Fruit fly (Drosophila melanogaster) whole organism, embryonic: ENCODE measurements around the gene comm.

Experiments
- Antp ChIP-seq: fragments of 200-800 bp; sonication (Bioruptor generic); optimal IDR thresholded peaks from 3 replicates; lab custom pipeline; 2016; ENCODE audit warnings: missing biosample characterization, missing genetic modification characterization
- Atf-2 ChIP-seq: fragments of 200-800 bp; sonication (Bioruptor generic); optimal IDR thresholded peaks from 2 replicates; lab custom pipeline; 2016; ENCODE audit warnings: missing biosample characterization, missing genetic modification characterization
- BEAF-32 ChIP-seq: fragments of 200-800 bp; sonication (Bioruptor generic); optimal IDR thresholded peaks from 3 replicates; lab custom pipeline; 2017; ENCODE audit warnings: missing biosample characterization, missing genetic modification characterization, mild to moderate bottlenecking, moderate library complexity, missing genetic modification reagents
- Blimp-1 ChIP-seq: fragments of 200-800 bp; sonication (Bioruptor generic); optimal IDR thresholded peaks from 3 replicates; lab custom pipeline; 2018; ENCODE audit warnings: missing biosample characterization, missing genetic modification characterization, mild to moderate bottlenecking, moderate library complexity, missing genetic modification reagents
- CG10267 ChIP-seq: fragments of 200-800 bp; sonication (Bioruptor generic); optimal IDR thresholded peaks from 2 replicates; lab custom pipeline; 2018; ENCODE audit warnings: missing biosample characterization, mild to moderate bottlenecking, missing genetic modification characterization, moderate library complexity
- CG10654 ChIP-seq: fragments of 200-800 bp; sonication (Bioruptor generic); optimal IDR thresholded peaks from 2 replicates; lab custom pipeline; 2016; ENCODE audit warnings: missing biosample characterization, missing genetic modification characterization
- CG11456 ChIP-seq: fragments of 200-800 bp; sonication (Bioruptor generic); IDR thresholded peaks from 3 replicates; pipeline ENCODE4 v1.3.6; 2022; ENCODE audit warnings: missing biosample characterization, missing genetic modification characterization
- CG12769 ChIP-seq: fragments of 200-800 bp; sonication (Bioruptor generic); optimal IDR thresholded peaks from 2 replicates; lab custom pipeline; 2019; ENCODE audit warnings: missing biosample characterization, mild to moderate bottlenecking, missing genetic modification characterization, moderate library complexity
- CG13123 ChIP-seq: fragments of 200-800 bp; sonication (Bioruptor generic); optimal IDR thresholded peaks from 2 replicates; lab custom pipeline; 2016; ENCODE audit warnings: missing biosample characterization, missing genetic modification characterization
- CG14710 ChIP-seq: fragments of 200-800 bp; sonication (Bioruptor generic); optimal IDR thresholded peaks from 3 replicates; lab custom pipeline; 2019; ENCODE audit warnings: missing biosample characterization, mild to moderate bottlenecking, missing genetic modification characterization, moderate library complexity
- CG14860 ChIP-seq: fragments of 200-800 bp; sonication (Bioruptor generic); IDR thresholded peaks from 3 replicates; pipeline ENCODE4 v1.3.6; 2022; ENCODE audit warnings: missing biosample characterization, missing genetic modification characterization; ENCODE audit not compliant: partially characterized antibody
- CG15269 ChIP-seq: fragments of 200-800 bp; sonication (Bioruptor generic); optimal IDR thresholded peaks from 2 replicates; lab custom pipeline; 2018; ENCODE audit warnings: missing biosample characterization, mild to moderate bottlenecking, missing genetic modification characterization, moderate library complexity
- CG15601 ChIP-seq: fragments of 200-800 bp; sonication (Bioruptor generic); optimal IDR thresholded peaks from 3 replicates; lab custom pipeline; 2019; ENCODE audit warnings: missing biosample characterization, mild to moderate bottlenecking, missing genetic modification characterization, moderate library complexity
- CG15696 ChIP-seq: fragments of 200-800 bp; sonication (Bioruptor generic); optimal IDR thresholded peaks from 2 replicates; lab custom pipeline; 2019; ENCODE audit warnings: missing biosample characterization, mild to moderate bottlenecking, missing genetic modification characterization, moderate library complexity
- CG1603 ChIP-seq: fragments of 200-800 bp; sonication (Bioruptor generic); optimal IDR thresholded peaks from 2 replicates; lab custom pipeline; 2019; ENCODE audit warnings: missing biosample characterization, mild to moderate bottlenecking, missing genetic modification characterization, moderate library complexity
- CG16815 ChIP-seq: fragments of 200-800 bp; sonication (Bioruptor generic); optimal IDR thresholded peaks from 3 replicates; lab custom pipeline; 2017; ENCODE audit warnings: missing biosample characterization, mild to moderate bottlenecking, missing genetic modification characterization
- CG17568 ChIP-seq: fragments of 200-800 bp; sonication (Bioruptor generic); optimal IDR thresholded peaks from 2 replicates; lab custom pipeline; 2018; ENCODE audit warnings: missing biosample characterization, mild to moderate bottlenecking, missing genetic modification characterization, moderate library complexity
- CG30403 ChIP-seq: fragments of 200-800 bp; sonication (Bioruptor generic); optimal IDR thresholded peaks from 3 replicates; lab custom pipeline; 2016; ENCODE audit warnings: missing biosample characterization, missing genetic modification characterization
- CG3726 ChIP-seq: fragments of 200-800 bp; sonication (Bioruptor generic); IDR thresholded peaks from 3 replicates; pipeline ENCODE4, ENCODE4 v1.3.6; 2022; ENCODE audit warnings: missing biosample characterization, missing genetic modification characterization
- CG4282 ChIP-seq: fragments of 200-800 bp; sonication (Bioruptor generic); optimal IDR thresholded peaks from 2 replicates; lab custom pipeline; 2016; ENCODE audit warnings: missing biosample characterization, missing genetic modification characterization
- CG5180 ChIP-seq: fragments of 200-800 bp; sonication (Bioruptor generic); optimal IDR thresholded peaks from 3 replicates; lab custom pipeline; 2017; ENCODE audit warnings: missing biosample characterization, missing genetic modification characterization, mild to moderate bottlenecking, moderate library complexity, missing genetic modification reagents
- CG6854 ChIP-seq: fragments of 200-800 bp; sonication (Bioruptor generic); optimal IDR thresholded peaks from 3 replicates; lab custom pipeline; 2017; ENCODE audit warnings: missing biosample characterization, mild to moderate bottlenecking, missing genetic modification characterization
- CG8765 ChIP-seq: fragments of 200-800 bp; sonication (Bioruptor generic); IDR thresholded peaks from 2 replicates; pipeline ENCODE4 v1.3.6; 2022; ENCODE audit warnings: missing biosample characterization, missing genetic modification characterization
- CkIIα-i1 ChIP-seq: fragments of 200-800 bp; sonication (Bioruptor generic); IDR thresholded peaks from 2 replicates; pipeline ENCODE4 v1.3.6; 2022; ENCODE audit warnings: missing biosample characterization, missing genetic modification characterization
- D19A ChIP-seq: fragments of 200-800 bp; optimal IDR thresholded peaks from 3 replicates; lab custom pipeline; 2019; ENCODE audit warnings: missing biosample characterization, mild to moderate bottlenecking, missing genetic modification characterization, moderate library complexity
- Drgx ChIP-seq: fragments of 200-800 bp; sonication (Bioruptor generic); IDR thresholded peaks from 2 replicates; pipeline ENCODE4 v1.3.6; 2022; ENCODE audit warnings: missing biosample characterization, missing genetic modification characterization
- HLHmδ ChIP-seq: fragments of 200-800 bp; sonication (Bioruptor generic); optimal IDR thresholded peaks from 2 replicates; lab custom pipeline; 2018; ENCODE audit warnings: missing biosample characterization, mild to moderate bottlenecking, missing genetic modification characterization, moderate library complexity
- Mad ChIP-seq: fragments of 200-800 bp; sonication (Bioruptor generic); optimal IDR thresholded peaks from 2 replicates; lab custom pipeline; 2016; ENCODE audit warnings: missing biosample characterization, missing genetic modification characterization
- Neu2 ChIP-seq: fragments of 200-800 bp; sonication (Bioruptor generic); optimal IDR thresholded peaks from 3 replicates; lab custom pipeline; 2016; ENCODE audit warnings: missing biosample characterization, missing genetic modification characterization, borderline replicate concordance
- PHDP ChIP-seq: fragments of 200-800 bp; sonication (Bioruptor generic); optimal IDR thresholded peaks from 3 replicates; lab custom pipeline; 2018; ENCODE audit warnings: missing biosample characterization, mild to moderate bottlenecking, missing genetic modification characterization, moderate library complexity
- Pdp1 ChIP-seq, 2 experiments: fragments of 200-800 bp; sonication (Bioruptor generic); optimal IDR thresholded peaks; 3 replicates each; lab custom pipeline; 2016; ENCODE audit warnings: missing biosample characterization in 2 of 2, missing genetic modification characterization in 2 of 2, mild to moderate bottlenecking in 1 of 2, moderate library complexity in 1 of 2
- Stat92E ChIP-seq, 3 experiments: fragments of >200 bp in 2 of 3; fragments of 200-800 bp in 1 of 3; sonication (Bioruptor generic) in 1 of 3; optimal IDR thresholded peaks; 2 replicates each; lab custom pipeline; 2017 to 2019; ENCODE audit warnings: missing biosample characterization in 3 of 3, missing genetic modification characterization in 3 of 3, mild to moderate bottlenecking in 1 of 3, moderate library complexity in 1 of 3
- Xbp1 ChIP-seq: fragments of 200-800 bp; sonication (Bioruptor generic); optimal IDR thresholded peaks from 3 replicates; lab custom pipeline; 2016; ENCODE audit warnings: missing biosample characterization, mild to moderate bottlenecking, missing genetic modification characterization
- crol ChIP-seq: fragments of 200-800 bp; sonication (Bioruptor generic); IDR thresholded peaks from 2 replicates; pipeline ENCODE4 v1.3.6; 2022; ENCODE audit warnings: missing biosample characterization, missing genetic modification characterization
- dmrt11E ChIP-seq: fragments of 200-800 bp; sonication (Bioruptor generic); optimal IDR thresholded peaks from 3 replicates; lab custom pipeline; 2018; ENCODE audit warnings: missing biosample characterization, mild to moderate bottlenecking, missing genetic modification characterization, moderate library complexity
- eyg ChIP-seq: fragments of 200-800 bp; sonication (Bioruptor generic); optimal IDR thresholded peaks from 3 replicates; lab custom pipeline; 2016; ENCODE audit warnings: missing biosample characterization, missing genetic modification characterization
- fd96Cb ChIP-seq: fragments of 200-800 bp; sonication (Bioruptor generic); optimal IDR thresholded peaks from 2 replicates; lab custom pipeline; 2018; ENCODE audit warnings: missing biosample characterization, mild to moderate bottlenecking, missing genetic modification characterization, moderate library complexity
- gem ChIP-seq: fragments of 200-800 bp; sonication (Bioruptor generic); optimal IDR thresholded peaks from 2 replicates; lab custom pipeline; 2019; ENCODE audit warnings: missing biosample characterization, mild to moderate bottlenecking, missing genetic modification characterization, moderate library complexity
- kni ChIP-seq: fragments of 200-800 bp; sonication (Bioruptor generic); optimal IDR thresholded peaks from 3 replicates; lab custom pipeline; 2017; ENCODE audit warnings: mild to moderate bottlenecking, missing biosample characterization, missing genetic modification reagents, missing genetic modification characterization
- pum ChIP-seq: fragments of 200-800 bp; sonication (Bioruptor generic); optimal IDR thresholded peaks from 2 replicates; lab custom pipeline; 2016; ENCODE audit warnings: missing biosample characterization, missing genetic modification characterization
- row ChIP-seq: fragments of 200-800 bp; sonication (Bioruptor generic); IDR thresholded peaks from 3 replicates; pipeline ENCODE4 v1.3.6; 2022; ENCODE audit warnings: missing biosample characterization, missing genetic modification characterization
- sens ChIP-seq: fragments of 200-800 bp; sonication (Bioruptor generic); peaks from one replicate; lab custom pipeline; 2016; ENCODE audit warnings: missing biosample characterization, missing genetic modification characterization
- tll ChIP-seq, 2 experiments: fragments of 200-800 bp in 1 of 2; fragments of >200 bp in 1 of 2; sonication (Bioruptor generic) in 1 of 2; optimal IDR thresholded peaks; 2 replicates each; lab custom pipeline; 2017 to 2019; ENCODE audit warnings: missing biosample characterization in 2 of 2, missing genetic modification characterization in 2 of 2, mild to moderate bottlenecking in 1 of 2, moderate library complexity in 1 of 2

The comm gene

DNA sequence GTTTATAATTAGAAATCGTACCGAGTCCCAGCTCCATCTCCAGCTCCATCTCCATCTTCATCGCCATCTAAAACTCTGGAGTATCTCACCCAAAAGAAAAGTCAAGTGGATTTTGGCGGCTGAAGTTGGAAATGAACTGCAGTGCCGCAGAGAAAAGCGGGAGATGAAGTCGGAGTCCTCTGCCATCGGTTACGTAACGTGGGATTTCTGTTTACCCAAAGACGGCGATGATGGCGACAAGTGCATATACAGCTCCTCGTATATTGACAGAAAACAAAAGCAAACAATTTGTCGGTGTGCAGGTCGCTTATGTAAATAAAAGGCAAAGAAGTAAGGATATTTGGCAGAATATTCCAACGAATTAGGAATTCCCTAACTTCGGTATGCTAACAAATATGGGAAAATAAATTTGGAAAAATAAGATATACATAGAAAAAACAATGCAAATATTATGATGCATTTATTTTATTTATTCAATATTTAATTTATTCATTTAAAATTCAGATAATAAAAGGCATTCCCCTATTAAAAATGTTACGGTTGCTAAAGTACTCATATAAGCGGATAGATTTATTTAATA lies 20.2 kb upstream of the comm start (continued):
- TF ChIP-seq eyg (GFP tag; lab: Kevin White, UChicago) (no peak), row (GFP tag; lab: Robert Waterston, UW) (peak; percentile 17; the same call in 2 of the 3 replicates), Xbp1 (GFP tag; lab: Kevin White, UChicago) (no peak), Stat92E (GFP tag; optimal IDR thresholded peaks at IDR 0.05; lab: Kevin White, UChicago) (no peak), pum (GFP tag; lab: Kevin White, UChicago) (no peak), CG10654 (GFP tag; lab: Kevin White, UChicago) (no peak), Blimp-1 (peak; percentile 11), Antp (GFP tag; lab: Kevin White, UChicago) (no peak), Mad (GFP tag; lab: Kevin White, UChicago) (no peak), CG17568 (GFP tag; lab: Kevin White, UChicago) (no peak), HLHmδ (GFP tag; lab: Kevin White, UChicago) (no peak), CG10267 (tag; lab: Kevin White, UChicago) (peak; percentile 5), CG8765 (GFP tag; lab: Robert Waterston, UW) (no peak), CG15696 (tag; lab: Kevin White, UChicago) (peak; percentile 38), gem (tag; lab: Kevin White, UChicago) (peak; percentile 27), kni (GFP tag; lab: Kevin White, UChicago) (no peak), CG14710 (tag; lab: Kevin White, UChicago) (peak; percentile 0), BEAF-32 (GFP tag; lab: Kevin White, UChicago) (no peak), CG4282 (GFP tag; lab: Kevin White, UChicago) (no peak), Neu2 (GFP tag; lab: Kevin White, UChicago) (no peak), D19A (tag; lab: Kevin White, UChicago) (peak; percentile 97), CG5180 (GFP tag; lab: Kevin White, UChicago) (no peak), Drgx (GFP tag; lab: Robert Waterston, UW) (no peak), CG30403 (GFP tag; lab: Kevin White, UChicago) (no peak), Atf-2 (GFP tag; lab: Kevin White, UChicago) (no peak), tll (GFP tag; optimal IDR thresholded peaks at IDR 0.05; lab: Kevin White, UChicago) (peak in 1 of 2 experiments; percentile 28), CG16815 (GFP tag; lab: Kevin White, UChicago) (no peak), CG1603 (tag; lab: Kevin White, UChicago) (no peak), PHDP (tag; lab: Kevin White, UChicago) (no peak), CG6854 (no peak), sens (peak; percentile 42), crol (GFP tag; lab: Robert Waterston, UW) (no peak), CG13123 (GFP tag; lab: Kevin White, UChicago) (no peak), CkIIα-i1 (GFP tag; lab: Robert Waterston, UW) (no peak), dmrt11E (tag; lab: Kevin White, UChicago) (peak; percentile 13), Pdp1 (GFP tag; optimal IDR thresholded peaks at IDR 0.05; lab: Kevin White, UChicago) (peak in 1 of 2 experiments; percentile 86), CG12769 (tag; lab: Kevin White, UChicago) (no peak), CG11456 (no peak), CG15601 (no peak), CG14860 (GFP tag; lab: Robert Waterston, UW) (no peak), CG3726 (GFP tag; lab: Robert Waterston, UW) (no peak), fd96Cb (tag; lab: Kevin White, UChicago) (no peak), CG15269 (no peak)
- TF ChIP-seq, all 482 proteins: peak for 12
